Fruit fly (Drosophila melanogaster): ENCODE measurements around the gene Tep3.

The Tep3 gene

DNA sequence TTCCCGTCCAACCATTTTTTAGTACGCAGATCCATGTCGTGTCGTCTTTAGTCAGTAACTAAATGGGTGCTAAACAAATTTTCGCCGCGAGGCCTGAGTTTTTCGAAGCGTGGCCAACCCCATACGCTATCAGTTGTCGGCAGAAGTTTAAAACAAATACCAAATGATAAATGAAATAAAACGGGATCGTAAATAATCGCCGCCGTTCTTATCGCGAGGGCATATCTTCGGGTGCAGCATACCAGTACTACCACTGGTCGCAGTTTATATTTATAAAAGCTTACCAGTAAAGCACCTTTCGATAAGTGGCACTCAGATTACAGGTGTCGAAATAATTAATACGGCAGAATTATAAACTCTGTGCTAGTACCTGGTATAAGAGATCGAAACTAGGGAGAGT is 17.3 kb upstream of the Tep3 start (continued):
- TF ChIP-seq CG11723 (GFP tag; optimal IDR thresholded peaks at IDR 0.05) (no peak), CG3281 (GFP tag; optimal IDR thresholded peaks at IDR 0.05) (no peak), HLH54F (GFP tag; optimal IDR thresholded peaks at IDR 0.05) (no peak), CG8944 (GFP tag; optimal IDR thresholded peaks at IDR 0.05) (no peak), CG10543 (GFP tag; optimal IDR thresholded peaks at IDR 0.05) (peak; percentile 25), salm (tag; optimal IDR thresholded peaks at IDR 0.05) (peak; percentile 30), NC2β (GFP tag; optimal IDR thresholded peaks at IDR 0.05) (no peak), Hmx (GFP tag; optimal IDR thresholded peaks at IDR 0.05) (no peak), Gug (GFP tag; IDR thresholded peaks at IDR 0.05) (no peak), pfk (GFP tag; optimal IDR thresholded peaks at IDR 0.05) (no peak)

DNA sequence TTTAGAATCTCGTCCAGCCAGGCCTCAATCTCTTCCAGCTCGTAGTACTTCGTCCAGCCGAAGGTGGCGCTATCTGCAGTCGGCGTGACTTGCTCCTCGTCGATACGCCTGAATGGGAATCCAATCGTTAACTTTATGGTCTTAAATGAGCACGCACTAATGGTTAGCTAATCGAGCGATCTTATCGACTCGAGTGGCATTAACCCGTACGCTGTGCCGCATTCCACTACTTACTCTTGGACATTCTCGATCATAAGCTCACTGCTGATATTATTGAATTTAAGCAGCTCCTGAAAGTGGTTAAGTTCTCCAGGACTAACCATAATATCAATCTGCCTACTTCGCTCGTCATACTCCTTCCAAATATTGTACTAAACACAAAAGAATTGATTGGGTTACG is 12.2 kb upstream of the Tep3 start:
- TF ChIP-seq CG12155 (GFP tag; optimal IDR thresholded peaks at IDR 0.05) = no peak
- TF ChIP-seq CG15073 (GFP tag; optimal IDR thresholded peaks at IDR 0.05) = no peak
- no peak for TF ChIP-seq ftz-f1 (GFP tag; optimal IDR thresholded peaks at IDR 0.05)
- no peak for TF ChIP-seq dimm (GFP tag; IDR thresholded peaks at IDR 0.05)
- TF ChIP-seq sd (tag; optimal IDR thresholded peaks at IDR 0.05) = peak; percentile 80
- TF ChIP-seq pho (GFP tag; optimal IDR thresholded peaks at IDR 0.05) = no peak
- no peak for TF ChIP-seq CG6689 (GFP tag; IDR thresholded peaks at IDR 0.05)
- TF ChIP-seq exex (tag; optimal IDR thresholded peaks at IDR 0.05) = peak; percentile 83
- peak; percentile 66 for TF ChIP-seq grn (GFP tag; optimal IDR thresholded peaks at IDR 0.05)
- TF ChIP-seq vnd (GFP tag; IDR thresholded peaks at IDR 0.05; ENCODE audit: partially characterized antibody) = no peak
- peak; percentile 36 for TF ChIP-seq Ets65A (GFP tag)
- no peak for TF ChIP-seq CG43689 (GFP tag; IDR thresholded peaks at IDR 0.05)

DNA sequence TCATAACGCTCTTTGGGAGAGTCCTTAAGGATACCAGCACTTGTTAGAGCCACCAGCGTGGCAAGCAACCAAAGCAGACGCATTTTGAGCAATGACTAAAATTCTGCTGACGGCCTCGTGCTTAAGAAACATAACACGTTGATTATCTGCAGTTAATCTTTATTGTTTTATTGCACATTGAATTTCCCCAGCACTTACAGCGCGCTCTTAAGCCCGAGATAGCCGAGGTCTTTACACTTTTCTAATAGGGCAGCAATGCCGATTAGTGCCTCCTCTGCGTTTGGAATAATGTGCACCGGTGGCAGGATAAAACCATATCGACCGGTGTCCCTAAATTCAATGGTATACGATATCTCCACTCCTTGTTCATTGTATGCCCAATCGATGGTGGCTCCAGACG is 11.6 kb upstream of the Tep3 start, which contains the start of gene CG18585:
CG18585 (minus strand) TSS at position 101 of the 400 bp plus-strand sequence.
- TF ChIP-seq tna (GFP tag; IDR thresholded peaks at IDR 0.05; ENCODE audit: partially characterized antibody) (no peak), ara (GFP tag; IDR thresholded peaks at IDR 0.05) (no peak), Antp (GFP tag; optimal IDR thresholded peaks at IDR 0.05) (no peak), CrebB (tag; optimal IDR thresholded peaks at IDR 0.05) (no peak), HLH4C (GFP tag; IDR thresholded peaks at IDR 0.05; ENCODE audit: partially characterized antibody) (no peak), dmrt11E (tag; optimal IDR thresholded peaks at IDR 0.05) (no peak), CG6689 (GFP tag; IDR thresholded peaks at IDR 0.05) (no peak), Jarid2 (GFP tag; optimal IDR thresholded peaks at IDR 0.05) (no peak), vnd (GFP tag; IDR thresholded peaks at IDR 0.05; ENCODE audit: partially characterized antibody) (no peak), tup (GFP tag; optimal IDR thresholded peaks at IDR 0.05) (no peak), jing (GFP tag; optimal IDR thresholded peaks at IDR 0.05) (no peak), Awh (GFP tag; IDR thresholded peaks at IDR 0.05) (no peak), HLH3B (GFP tag; IDR thresholded peaks at IDR 0.05) (no peak), Oli (tag; optimal IDR thresholded peaks at IDR 0.05) (no peak), gt (GFP tag; IDR thresholded peaks at IDR 0.05) (no peak), cg (GFP tag; optimal IDR thresholded peaks at IDR 0.05) (no peak), cato (GFP tag; optimal IDR thresholded peaks at IDR 0.05; ENCODE audit: borderline replicate concordance) (no peak)

DNA sequence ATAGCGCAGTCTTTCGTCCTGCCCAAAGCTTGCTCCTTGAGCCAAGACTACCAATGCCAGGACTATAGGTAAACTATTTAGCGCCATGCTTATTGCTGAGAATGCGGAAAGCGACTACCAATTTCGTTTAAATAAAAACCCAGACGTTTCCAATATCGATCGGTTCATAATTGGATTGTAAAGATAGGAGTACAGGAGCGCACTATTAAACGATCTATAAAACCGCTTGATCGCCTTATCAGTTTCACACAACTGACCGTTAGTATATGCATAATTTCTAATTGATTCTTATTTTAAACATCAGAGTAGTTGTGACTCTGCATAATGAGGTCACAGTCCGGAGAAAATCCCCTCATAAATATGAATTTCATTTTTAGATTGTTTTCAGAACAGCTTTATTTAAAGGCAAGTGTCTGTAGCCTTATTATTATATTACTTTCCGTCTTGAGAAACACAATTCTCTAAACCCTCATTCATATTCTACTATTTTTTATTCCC is 10.0 kb upstream of the Tep3 start, which contains the start of the genes CG7025 and CG43235:
CG7025 (minus strand) TSS at position 101 of the 498 bp plus-strand sequence.
CG43235 (plus strand) TSS at position 448 of the 498 bp plus-strand sequence.
- TF ChIP-seq exex (tag; optimal IDR thresholded peaks at IDR 0.05) = peak; percentile 32
- TF ChIP-seq CG16815 (GFP tag; optimal IDR thresholded peaks at IDR 0.05) = no peak

Data from whole organism, embryonic.